Worm (Caenorhabditis elegans) whole organism, midembryonic: ENCODE data around the gene F46H5.7.

ENCODE experiments used
- T22C8.4 ChIP-seq: fragments of 200-800 bp; sonication (Bioruptor generic); IDR thresholded peaks from 2 replicates; pipeline ENCODE4 v1.3.6; 2022; ENCODE audit warnings: missing genetic modification characterization, missing compliant biosample characterization
- flt-1 ChIP-seq: fragments of 200-800 bp; sonication (Bioruptor generic); IDR thresholded peaks from 2 replicates; pipeline ENCODE4 v1.3.6; 2022; ENCODE audit warnings: missing genetic modification characterization, missing compliant biosample characterization
- klf-2 ChIP-seq: fragments of 200-800 bp; sonication (Bioruptor generic); conservative IDR thresholded peaks from 2 replicates; pipeline ENCODE4 v1.3.6; 2022; ENCODE audit warnings: missing genetic modification reagents, missing genetic modification characterization, missing compliant biosample characterization
- ref-1 ChIP-seq: fragments of 200-800 bp; sonication (Bioruptor generic); conservative IDR thresholded peaks from 2 replicates; pipeline ENCODE4 v1.3.6; 2022; ENCODE audit warnings: missing genetic modification reagents, missing genetic modification characterization, missing compliant biosample characterization
- ztf-29 ChIP-seq: fragments of 200-800 bp; sonication (Bioruptor generic); IDR thresholded peaks from 2 replicates; pipeline ENCODE4 v1.3.6; 2022; ENCODE audit warnings: missing genetic modification reagents, missing genetic modification characterization, missing compliant biosample characterization

ce11 chrX:7205195-7205594 is 37.6 kb downstream of the F46H5.7 start, which contains the start of gene C55B6.5:
- TF ChIP-seq T22C8.4: no peak
- TF ChIP-seq klf-2 (GFP tag; lab: Robert Waterston, UW): no peak
- TF ChIP-seq flt-1: no peak
- no peak for TF ChIP-seq ref-1
- TF ChIP-seq ztf-29 (GFP tag; lab: Robert Waterston, UW): no peak
